Fruit fly (Drosophila melanogaster) whole organism, prepupa: ENCODE data around the gene nmdyn-D6.
A peak's percentile ranks its signal among the peaks of the same experiment; 100 is the strongest.

Experiments used
- Blimp-1 ChIP-seq: fragments of 200-800 bp; sonication (Bioruptor generic); optimal IDR thresholded peaks from 3 replicates; lab custom pipeline; 2017; ENCODE audit warnings: missing biosample characterization, missing genetic modification characterization, mild to moderate bottlenecking, moderate library complexity, missing genetic modification reagents
- CG10631 ChIP-seq: fragments of 200-800 bp; sonication (Bioruptor generic); optimal IDR thresholded peaks from 2 replicates; lab custom pipeline; 2016; ENCODE audit warnings: missing biosample characterization, missing genetic modification characterization
- CG10669 ChIP-seq: fragments of 200-800 bp; sonication (Bioruptor generic); optimal IDR thresholded peaks from 3 replicates; lab custom pipeline; 2018; ENCODE audit warnings: missing biosample characterization, mild to moderate bottlenecking, missing genetic modification characterization, moderate library complexity
- CG11294 ChIP-seq: fragments of 200-800 bp; sonication (Bioruptor generic); IDR thresholded peaks from 2 replicates; pipeline ENCODE4 v1.3.6; 2022; ENCODE audit warnings: missing biosample characterization, missing genetic modification characterization
- CG11762 ChIP-seq: fragments of 200-800 bp; sonication (Bioruptor generic); optimal IDR thresholded peaks from 3 replicates; lab custom pipeline; 2016; ENCODE audit warnings: missing biosample characterization, missing genetic modification characterization; ENCODE audit not compliant: insufficient read depth
- CG11902 ChIP-seq: fragments of 200-800 bp; sonication (Bioruptor generic); optimal IDR thresholded peaks from 3 replicates; lab custom pipeline; 2016; ENCODE audit warnings: missing biosample characterization, missing genetic modification characterization
- CG15336 ChIP-seq: fragments of 200-800 bp; sonication (Bioruptor generic); IDR thresholded peaks from 2 replicates; pipeline ENCODE4 v1.3.6; 2022; ENCODE audit warnings: missing biosample characterization, missing genetic modification characterization
- CG1621 ChIP-seq: fragments of 200-800 bp; sonication (Bioruptor generic); optimal IDR thresholded peaks from 3 replicates; lab custom pipeline; 2018; ENCODE audit warnings: missing biosample characterization, mild to moderate bottlenecking, missing genetic modification characterization
- CG3032 ChIP-seq: fragments of 200-800 bp; optimal IDR thresholded peaks from 2 replicates; lab custom pipeline; 2019; ENCODE audit warnings: missing biosample characterization, mild to moderate bottlenecking, missing genetic modification characterization, moderate library complexity
- CG31627 ChIP-seq: fragments of 200-800 bp; sonication (Bioruptor generic); optimal IDR thresholded peaks from 3 replicates; lab custom pipeline; 2016; ENCODE audit warnings: missing biosample characterization, missing genetic modification characterization
- CG32006 ChIP-seq: fragments of 200-800 bp; sonication (Bioruptor generic); optimal IDR thresholded peaks from 3 replicates; lab custom pipeline; 2017; ENCODE audit warnings: missing biosample characterization, mild to moderate bottlenecking, missing genetic modification characterization
- CG34406 ChIP-seq: fragments of 200-800 bp; sonication (Bioruptor generic); optimal IDR thresholded peaks from 3 replicates; lab custom pipeline; 2016; ENCODE audit warnings: missing biosample characterization, missing genetic modification characterization
- CG3919 ChIP-seq: fragments of 200-800 bp; sonication (Bioruptor generic); optimal IDR thresholded peaks from 3 replicates; lab custom pipeline; 2016; ENCODE audit warnings: missing biosample characterization, missing genetic modification characterization
- CG6163 ChIP-seq: fragments of 200-800 bp; sonication (Bioruptor generic); IDR thresholded peaks from 3 replicates; pipeline ENCODE4 v1.3.6; 2022; ENCODE audit warnings: missing biosample characterization, missing genetic modification characterization
- CG6276 ChIP-seq: fragments of 200-800 bp; sonication (Bioruptor generic); optimal IDR thresholded peaks from 2 replicates; lab custom pipeline; 2017; ENCODE audit warnings: missing biosample characterization, mild to moderate bottlenecking, missing genetic modification characterization
- CG6792 ChIP-seq: fragments of 200-800 bp; sonication (Bioruptor generic); optimal IDR thresholded peaks from 3 replicates; lab custom pipeline; 2016; ENCODE audit warnings: missing biosample characterization, missing genetic modification characterization
- CG6854 ChIP-seq: fragments of 200-800 bp; sonication (Bioruptor generic); optimal IDR thresholded peaks from 2 replicates; lab custom pipeline; 2017; ENCODE audit warnings: missing biosample characterization, mild to moderate bottlenecking, missing genetic modification characterization
- CG7368 ChIP-seq: fragments of 200-800 bp; sonication (Bioruptor generic); optimal IDR thresholded peaks from 3 replicates; lab custom pipeline; 2016; ENCODE audit warnings: missing biosample characterization, missing genetic modification characterization
- CG8119 ChIP-seq: fragments of 200-800 bp; sonication (Bioruptor generic); IDR thresholded peaks from 3 replicates; pipeline ENCODE4 v1.3.6; 2022; ENCODE audit warnings: missing biosample characterization, missing genetic modification characterization
- CG8632 ChIP-seq: fragments of 200-800 bp; sonication (Bioruptor generic); optimal IDR thresholded peaks from 3 replicates; lab custom pipeline; 2016; ENCODE audit warnings: missing biosample characterization, missing genetic modification characterization
- CG9139 ChIP-seq: fragments of 200-800 bp; sonication (Bioruptor generic); optimal IDR thresholded peaks from 3 replicates; lab custom pipeline; 2017; ENCODE audit warnings: missing biosample characterization, mild to moderate bottlenecking, missing genetic modification characterization
- Eip78C ChIP-seq: fragments of 200-800 bp; sonication (Bioruptor generic); peaks from one replicate; lab custom pipeline; 2016; ENCODE audit warnings: missing biosample characterization, missing genetic modification characterization
- Ets96B ChIP-seq: fragments of 200-800 bp; optimal IDR thresholded peaks from 2 replicates; lab custom pipeline; 2019; ENCODE audit warnings: missing biosample characterization, mild to moderate bottlenecking, missing genetic modification characterization, moderate library complexity
- Hr39 ChIP-seq: fragments of 200-800 bp; sonication (Bioruptor generic); optimal IDR thresholded peaks from 2 replicates; lab custom pipeline; 2016; ENCODE audit warnings: missing biosample characterization, missing genetic modification characterization
- Hr4 ChIP-seq: fragments of 200-800 bp; sonication (Bioruptor generic); optimal IDR thresholded peaks from 3 replicates; lab custom pipeline; 2016; ENCODE audit warnings: missing biosample characterization, missing genetic modification characterization
- Lpt ChIP-seq: fragments of 200-800 bp; sonication (Bioruptor generic); optimal IDR thresholded peaks from 3 replicates; lab custom pipeline; 2016; ENCODE audit warnings: missing biosample characterization, missing genetic modification characterization
- Met ChIP-seq: fragments of 200-800 bp; sonication (Bioruptor generic); optimal IDR thresholded peaks from 3 replicates; lab custom pipeline; 2016; ENCODE audit warnings: missing biosample characterization, missing genetic modification characterization
- Smox ChIP-seq: fragments of 200-800 bp; sonication (Bioruptor generic); optimal IDR thresholded peaks from 3 replicates; lab custom pipeline; 2016; ENCODE audit warnings: missing biosample characterization, missing genetic modification characterization
- Sox14 ChIP-seq: fragments of 200-800 bp; sonication (Bioruptor generic); optimal IDR thresholded peaks from 3 replicates; lab custom pipeline; 2016; ENCODE audit warnings: missing biosample characterization, missing genetic modification characterization
- achi ChIP-seq: fragments of 200-800 bp; sonication (Bioruptor generic); optimal IDR thresholded peaks from 3 replicates; lab custom pipeline; 2016; ENCODE audit warnings: missing biosample characterization, missing genetic modification characterization
- acj6 ChIP-seq: fragments of 200-800 bp; sonication (Bioruptor generic); optimal IDR thresholded peaks from 3 replicates; lab custom pipeline; 2016; ENCODE audit warnings: missing biosample characterization, missing genetic modification characterization
- dac ChIP-seq: fragments of 200-800 bp; sonication (Bioruptor generic); optimal IDR thresholded peaks from 2 replicates; lab custom pipeline; 2017; ENCODE audit warnings: missing biosample characterization, mild to moderate bottlenecking, missing genetic modification characterization
- dsx ChIP-seq: fragments of 200-800 bp; optimal IDR thresholded peaks from 3 replicates; lab custom pipeline; 2019; ENCODE audit warnings: missing biosample characterization, mild to moderate bottlenecking, missing genetic modification characterization, moderate library complexity; ENCODE audit not compliant: poor library complexity, severe bottlenecking
- eg ChIP-seq: fragments of 200-800 bp; sonication (Bioruptor generic); IDR thresholded peaks from 3 replicates; pipeline ENCODE4 v1.3.6; 2022; ENCODE audit warnings: missing biosample characterization, missing genetic modification characterization
- esn ChIP-seq: fragments of 200-800 bp; sonication (Bioruptor generic); optimal IDR thresholded peaks from 2 replicates; lab custom pipeline; 2016; ENCODE audit warnings: missing biosample characterization, mild to moderate bottlenecking, missing genetic modification characterization, moderate library complexity
- fd59A ChIP-seq: fragments of 200-800 bp; sonication (Bioruptor generic); optimal IDR thresholded peaks from 2 replicates; lab custom pipeline; 2017; ENCODE audit warnings: missing biosample characterization, mild to moderate bottlenecking, missing genetic modification characterization, missing genetic modification reagents
- fd85E ChIP-seq: fragments of 200-800 bp; sonication (Bioruptor generic); optimal IDR thresholded peaks from 3 replicates; lab custom pipeline; 2016; ENCODE audit warnings: missing biosample characterization, missing genetic modification characterization
- lz ChIP-seq: fragments of 200-800 bp; sonication (Bioruptor generic); optimal IDR thresholded peaks from 3 replicates; lab custom pipeline; 2016; ENCODE audit warnings: missing biosample characterization, missing genetic modification characterization
- net ChIP-seq: fragments of 200-800 bp; sonication (Bioruptor generic); optimal IDR thresholded peaks from 3 replicates; lab custom pipeline; 2016; ENCODE audit warnings: missing biosample characterization, missing genetic modification characterization
- pdm3 ChIP-seq: fragments of 200-800 bp; sonication (Bioruptor generic); optimal IDR thresholded peaks from 3 replicates; lab custom pipeline; 2016; ENCODE audit warnings: missing biosample characterization, missing genetic modification characterization
- salr ChIP-seq, 2 experiments: fragments of 200-800 bp; sonication (Bioruptor generic); optimal IDR thresholded peaks; 3 replicates each; lab custom pipeline; 2016 to 2018; ENCODE audit warnings: missing biosample characterization in 2 of 2, missing genetic modification characterization in 2 of 2, mild to moderate bottlenecking in 1 of 2
- ss ChIP-seq, 2 experiments: fragments of 200-800 bp; sonication (Bioruptor generic); optimal IDR thresholded peaks; 2 replicates in 1 of 2; 3 replicates in 1 of 2; lab custom pipeline; 2017 to 2018; ENCODE audit warnings: mild to moderate bottlenecking in 2 of 2, missing biosample characterization in 2 of 2, missing genetic modification characterization in 2 of 2, moderate library complexity in 1 of 2
- svp ChIP-seq: fragments of 200-800 bp; sonication (Bioruptor generic); peaks from one replicate; lab custom pipeline; 2016; ENCODE audit warnings: missing biosample characterization, missing genetic modification characterization
- vri ChIP-seq: fragments of 200-800 bp; sonication (Bioruptor generic); optimal IDR thresholded peaks from 3 replicates; lab custom pipeline; 2016; ENCODE audit warnings: missing biosample characterization, mild to moderate bottlenecking, missing genetic modification characterization

The nmdyn-D6 gene

dm6 chrX:14612302-14612701 lies 28.8 kb downstream of the nmdyn-D6 start (continued):
- no peak for TF ChIP-seq CG6854
- TF ChIP-seq esn (GFP tag; lab: Kevin White, UChicago): peak; percentile 53
- TF ChIP-seq Met (GFP tag; lab: Kevin White, UChicago): peak; percentile 39
- TF ChIP-seq fd59A (GFP tag; lab: Kevin White, UChicago): peak; percentile 79
- TF ChIP-seq lz (GFP tag; lab: Kevin White, UChicago): peak; percentile 42
- peak; percentile 67 for TF ChIP-seq CG6276 (GFP tag; lab: Kevin White, UChicago)
- TF ChIP-seq Lpt (GFP tag; lab: Kevin White, UChicago): peak; percentile 34
- TF ChIP-seq CG11902: peak; percentile 43
- TF ChIP-seq fd85E (GFP tag; lab: Kevin White, UChicago): peak; percentile 31
- TF ChIP-seq CG34406 (GFP tag; lab: Kevin White, UChicago): peak; percentile 67
- TF ChIP-seq Eip78C (GFP tag; lab: Kevin White, UChicago): peak; percentile 97
- TF ChIP-seq CG10631: peak; percentile 77
- TF ChIP-seq CG6163 (GFP tag; lab: Robert Waterston, UW): peak; percentile 86
- TF ChIP-seq pdm3 (GFP tag; lab: Kevin White, UChicago): peak; percentile 76

- TF ChIP-seq CG31627 (GFP tag; lab: Kevin White, UChicago): no peak
- TF ChIP-seq Smox (GFP tag; lab: Kevin White, UChicago): no peak
- TF ChIP-seq CG3919 (GFP tag; lab: Kevin White, UChicago): peak; percentile 9
- TF ChIP-seq dac: no peak
- peak; percentile 4 for TF ChIP-seq acj6 (GFP tag; lab: Kevin White, UChicago)
- TF ChIP-seq Eip78C (GFP tag; lab: Kevin White, UChicago): peak; percentile 58
- no peak for TF ChIP-seq achi (GFP tag; lab: Kevin White, UChicago)
- TF ChIP-seq CG15336 (GFP tag; lab: Robert Waterston, UW): no peak
- no peak for TF ChIP-seq Ets96B (tag; lab: Kevin White, UChicago)
- peak; percentile 37; the same call in 1 of the 3 replicates for TF ChIP-seq CG8119 (GFP tag; lab: Robert Waterston, UW)
- no peak for TF ChIP-seq CG9139
- TF ChIP-seq CG34406 (GFP tag; lab: Kevin White, UChicago): no peak
- peak; percentile 23 for TF ChIP-seq CG32006 (GFP tag; lab: Kevin White, UChicago)
- TF ChIP-seq CG10669: peak; percentile 1
- TF ChIP-seq CG6163 (GFP tag; lab: Robert Waterston, UW): 0 out of 3 replicates have a peak, but pooled peaks have one; percentile 11
- no peak for TF ChIP-seq CG6854
- peak; percentile 12 for TF ChIP-seq Sox14 (GFP tag; lab: Kevin White, UChicago)
- peak; percentile 20; the same call in 1 of the 3 replicates for TF ChIP-seq eg
- TF ChIP-seq Hr4 (GFP tag; lab: Kevin White, UChicago): peak; percentile 2
- TF ChIP-seq Hr39 (GFP tag; lab: Kevin White, UChicago): no peak
- peak; percentile 9 for TF ChIP-seq pdm3 (GFP tag; lab: Kevin White, UChicago)
- no peak for TF ChIP-seq Met (GFP tag; lab: Kevin White, UChicago)
- TF ChIP-seq, all 60 proteins: peak for 11
These were observed 38.0 kb downstream of the nmdyn-D6 start for dm6 chrX:14621464-14621863.

DNA sequence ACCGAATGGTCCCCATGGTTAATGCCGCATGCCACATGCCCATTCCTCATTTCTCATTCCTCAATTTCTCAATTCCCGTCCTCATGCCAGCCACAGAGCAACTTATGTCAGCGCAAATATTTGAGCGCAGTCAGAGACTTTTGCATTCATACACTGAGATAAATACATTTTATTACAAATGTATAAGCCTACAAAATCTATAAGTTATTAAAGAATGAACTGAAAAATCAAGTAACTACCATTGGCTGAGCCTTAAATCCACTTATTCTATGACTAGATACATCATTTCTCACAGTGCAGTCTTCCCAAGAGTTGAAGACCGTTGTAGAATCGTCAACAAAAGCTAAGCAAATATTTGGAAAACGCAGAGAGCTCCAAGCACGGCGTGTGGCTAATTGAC lies 38.7 kb downstream of the nmdyn-D6 start:
- TF ChIP-seq svp (peak; percentile 55), CG3032 (tag; lab: Kevin White, UChicago) (peak; percentile 6), CG10669 (peak; percentile 13), acj6 (GFP tag; lab: Kevin White, UChicago) (peak; percentile 4), dsx (no peak), CG7368 (GFP tag; lab: Kevin White, UChicago) (no peak), CG8632 (GFP tag; lab: Kevin White, UChicago) (no peak), vri (GFP tag; lab: Kevin White, UChicago) (no peak), Hr4 (GFP tag; lab: Kevin White, UChicago) (no peak), Blimp-1 (GFP tag; lab: Kevin White, UChicago) (no peak), Eip78C (GFP tag; lab: Kevin White, UChicago) (peak; percentile 61), CG15336 (GFP tag; lab: Robert Waterston, UW) (no peak), Sox14 (GFP tag; lab: Kevin White, UChicago) (no peak), Met (GFP tag; lab: Kevin White, UChicago) (peak; percentile 7), CG6792 (no peak), CG11902 (no peak), CG1621 (tag; lab: Kevin White, UChicago) (no peak), CG31627 (GFP tag; lab: Kevin White, UChicago) (peak; percentile 10), CG11762 (no peak), lz (GFP tag; lab: Kevin White, UChicago) (no peak), CG6276 (GFP tag; lab: Kevin White, UChicago) (no peak), net (GFP tag; lab: Kevin White, UChicago) (no peak), salr (GFP tag; optimal IDR thresholded peaks at IDR 0.05; lab: Kevin White, UChicago) (no peak), esn (GFP tag; lab: Kevin White, UChicago) (no peak), Smox (GFP tag; lab: Kevin White, UChicago) (no peak), achi (GFP tag; lab: Kevin White, UChicago) (peak; percentile 10), CG9139 (no peak), Ets96B (tag; lab: Kevin White, UChicago) (peak; percentile 19), ss (GFP tag; optimal IDR thresholded peaks at IDR 0.05; lab: Kevin White, UChicago) (no peak), CG32006 (GFP tag; lab: Kevin White, UChicago) (peak; percentile 27), CG11294 (GFP tag; lab: Robert Waterston, UW) (no peak), pdm3 (GFP tag; lab: Kevin White, UChicago) (peak; percentile 4), CG8119 (GFP tag; lab: Robert Waterston, UW) (no peak)
